Fruit fly (Drosophila melanogaster) whole organism, embryonic: ENCODE measurements around the gene ebd1.

ENCODE experiments used
- CG10209 ChIP-seq: fragments of 200-800 bp; sonication (Bioruptor generic); optimal IDR thresholded peaks from 3 replicates; lab custom pipeline; 2017; ENCODE audit warnings: missing biosample characterization, mild to moderate bottlenecking, missing genetic modification characterization, missing genetic modification reagents
- CG11398 ChIP-seq: fragments of 200-800 bp; sonication (Bioruptor generic); optimal IDR thresholded peaks from 2 replicates; lab custom pipeline; 2016; ENCODE audit warnings: missing biosample characterization, missing genetic modification characterization
- CG12155 ChIP-seq: fragments of 200-800 bp; sonication (Bioruptor generic); optimal IDR thresholded peaks from 3 replicates; lab custom pipeline; 2016; ENCODE audit warnings: missing biosample characterization, missing genetic modification characterization
- CG1233 ChIP-seq: fragments of 200-800 bp; sonication (Bioruptor generic); optimal IDR thresholded peaks from 4 replicates; lab custom pipeline; 2018; ENCODE audit warnings: missing biosample characterization, mild to moderate bottlenecking, missing genetic modification characterization
- CG13287 ChIP-seq: fragments of 200-800 bp; sonication (Bioruptor generic); IDR thresholded peaks from 2 replicates; pipeline ENCODE4 v1.3.6; 2022; ENCODE audit warnings: missing biosample characterization, missing genetic modification characterization; ENCODE audit not compliant: partially characterized antibody
- CG15601 ChIP-seq: fragments of 200-800 bp; sonication (Bioruptor generic); optimal IDR thresholded peaks from 3 replicates; lab custom pipeline; 2019; ENCODE audit warnings: missing biosample characterization, mild to moderate bottlenecking, missing genetic modification characterization, moderate library complexity
- CG3065 ChIP-seq: fragments of 200-800 bp; sonication (Bioruptor generic); optimal IDR thresholded peaks from 2 replicates; lab custom pipeline; 2016; ENCODE audit warnings: missing biosample characterization, missing genetic modification characterization
- CG3163 ChIP-seq: fragments of 200-800 bp; sonication (Bioruptor generic); optimal IDR thresholded peaks from 3 replicates; lab custom pipeline; 2016; ENCODE audit warnings: missing biosample characterization, missing genetic modification characterization
- CG3726 ChIP-seq: fragments of 200-800 bp; sonication (Bioruptor generic); IDR thresholded peaks from 3 replicates; pipeline ENCODE4, ENCODE4 v1.3.6; 2022; ENCODE audit warnings: missing biosample characterization, missing genetic modification characterization
- CG4360 ChIP-seq: fragments of 200-800 bp; sonication (Bioruptor generic); IDR thresholded peaks from 2 replicates; pipeline ENCODE4 v1.3.6; 2022; ENCODE audit warnings: missing biosample characterization, missing genetic modification characterization
- CG6272 ChIP-seq: fragments of 200-800 bp; sonication (Bioruptor generic); IDR thresholded peaks from 2 replicates; pipeline ENCODE4 v1.3.6; 2022; ENCODE audit warnings: missing biosample characterization, missing genetic modification characterization
- CG6791 ChIP-seq: fragments of 200-800 bp; sonication (Bioruptor generic); IDR thresholded peaks from 3 replicates; pipeline ENCODE4 v1.3.6; 2022; ENCODE audit warnings: missing biosample characterization, missing genetic modification characterization; ENCODE audit not compliant: partially characterized antibody
- CG8089 ChIP-seq: fragments of 200-800 bp; sonication (Bioruptor generic); optimal IDR thresholded peaks from 3 replicates; lab custom pipeline; 2016; ENCODE audit warnings: missing biosample characterization, missing genetic modification characterization
- CG9215 ChIP-seq: fragments of 200-800 bp; sonication (Bioruptor generic); IDR thresholded peaks from 2 replicates; pipeline ENCODE4 v1.3.6; 2022; ENCODE audit warnings: missing biosample characterization, missing genetic modification characterization
- D19A ChIP-seq: fragments of 200-800 bp; optimal IDR thresholded peaks from 3 replicates; lab custom pipeline; 2019; ENCODE audit warnings: missing biosample characterization, mild to moderate bottlenecking, missing genetic modification characterization, moderate library complexity
- Dbx ChIP-seq: fragments of 200-800 bp; sonication (Bioruptor generic); IDR thresholded peaks from 3 replicates; pipeline ENCODE4 v1.3.6; 2022; ENCODE audit warnings: missing biosample characterization, missing genetic modification characterization
- Ets97D ChIP-seq: fragments of 200-800 bp; sonication (Bioruptor generic); optimal IDR thresholded peaks from 3 replicates; lab custom pipeline; 2016; ENCODE audit warnings: missing biosample characterization, missing genetic modification characterization
- H2.0 ChIP-seq: fragments of 200-800 bp; sonication (Bioruptor generic); IDR thresholded peaks from 2 replicates; pipeline ENCODE4 v1.3.6; 2022; ENCODE audit warnings: missing biosample characterization, missing genetic modification characterization
- HLHmδ ChIP-seq: fragments of 200-800 bp; sonication (Bioruptor generic); optimal IDR thresholded peaks from 2 replicates; lab custom pipeline; 2018; ENCODE audit warnings: missing biosample characterization, mild to moderate bottlenecking, missing genetic modification characterization, moderate library complexity
- Hmr ChIP-seq: fragments of 200-800 bp; sonication (Bioruptor generic); optimal IDR thresholded peaks from 3 replicates; lab custom pipeline; 2017; ENCODE audit warnings: mild to moderate bottlenecking, missing biosample characterization, missing genetic modification reagents, missing genetic modification characterization
- Meics ChIP-seq: fragments of 200-800 bp; sonication (Bioruptor generic); optimal IDR thresholded peaks from 2 replicates; lab custom pipeline; 2017; ENCODE audit warnings: missing biosample characterization, mild to moderate bottlenecking, missing genetic modification characterization
- Mes4 ChIP-seq: fragments of 200-800 bp; sonication (Bioruptor generic); optimal IDR thresholded peaks from 2 replicates; lab custom pipeline; 2016; ENCODE audit warnings: missing biosample characterization, missing genetic modification characterization
- Nf-YC ChIP-seq: fragments of 200-800 bp; optimal IDR thresholded peaks from 3 replicates; lab custom pipeline; 2019; ENCODE audit warnings: missing biosample characterization, mild to moderate bottlenecking, missing genetic modification characterization, moderate library complexity
- Oaz ChIP-seq: fragments of 200-800 bp; sonication (Bioruptor generic); IDR thresholded peaks from 2 replicates; pipeline ENCODE4 v1.3.6; 2022; ENCODE audit warnings: missing biosample characterization, missing genetic modification characterization
- Rfx ChIP-seq: fragments of 200-800 bp; sonication (Bioruptor generic); IDR thresholded peaks from 2 replicates; pipeline ENCODE4 v1.3.6; 2022; ENCODE audit warnings: missing biosample characterization, missing genetic modification characterization
- Side ChIP-seq: fragments of 200-800 bp; sonication (Bioruptor generic); optimal IDR thresholded peaks from 2 replicates; lab custom pipeline; 2016; ENCODE audit warnings: missing biosample characterization, missing genetic modification characterization
- Sox100B ChIP-seq: fragments of 200-800 bp; sonication (Bioruptor generic); optimal IDR thresholded peaks from 3 replicates; lab custom pipeline; 2018; ENCODE audit warnings: missing biosample characterization, mild to moderate bottlenecking, missing genetic modification characterization
- Spps ChIP-seq: fragments of 200-800 bp; sonication (Bioruptor generic); optimal IDR thresholded peaks from 2 replicates; lab custom pipeline; 2018; ENCODE audit warnings: missing biosample characterization, mild to moderate bottlenecking, missing genetic modification characterization
- Sry-β ChIP-seq: fragments of 200-800 bp; sonication (Bioruptor generic); optimal IDR thresholded peaks from 2 replicates; lab custom pipeline; 2018; ENCODE audit warnings: missing biosample characterization, mild to moderate bottlenecking, missing genetic modification characterization, moderate library complexity
- Sry-δ ChIP-seq: fragments of 200-800 bp; sonication (Bioruptor generic); optimal IDR thresholded peaks from 2 replicates; lab custom pipeline; 2016; ENCODE audit warnings: missing biosample characterization, missing genetic modification characterization
- Trl ChIP-seq, 3 experiments: fragments of >200 bp in 2 of 3; fragments of 200-800 bp in 1 of 3; sonication (Bioruptor generic) in 1 of 3; optimal IDR thresholded peaks; 2 replicates in 1 of 3; 3 replicates in 2 of 3; lab custom pipeline; 2016 to 2017; ENCODE audit warnings: missing biosample characterization in 1 of 3, missing genetic modification characterization in 1 of 3
- Xrp1 ChIP-seq: fragments of 200-800 bp; sonication (Bioruptor generic); IDR thresholded peaks from 2 replicates; pipeline ENCODE4 v1.3.6; 2022; ENCODE audit warnings: missing biosample characterization, missing genetic modification characterization
- ac ChIP-seq: fragments of 200-800 bp; sonication (Bioruptor generic); optimal IDR thresholded peaks from 3 replicates; lab custom pipeline; 2017; ENCODE audit warnings: missing biosample characterization, mild to moderate bottlenecking, missing genetic modification characterization
- ash1 ChIP-seq: fragments of 200-800 bp; sonication (Bioruptor generic); optimal IDR thresholded peaks from 2 replicates; lab custom pipeline; 2018; ENCODE audit warnings: missing biosample characterization, mild to moderate bottlenecking, missing genetic modification characterization
- dmrt11E ChIP-seq: fragments of 200-800 bp; sonication (Bioruptor generic); optimal IDR thresholded peaks from 3 replicates; lab custom pipeline; 2018; ENCODE audit warnings: missing biosample characterization, mild to moderate bottlenecking, missing genetic modification characterization, moderate library complexity
- dysf ChIP-seq: fragments of 200-800 bp; sonication (Bioruptor generic); IDR thresholded peaks from 3 replicates; pipeline ENCODE4 v1.3.6; 2022; ENCODE audit warnings: missing biosample characterization, missing genetic modification characterization
- gsb-n ChIP-seq: fragments of 200-800 bp; sonication (Bioruptor generic); optimal IDR thresholded peaks from 3 replicates; lab custom pipeline; 2018; ENCODE audit warnings: missing biosample characterization, mild to moderate bottlenecking, missing genetic modification characterization
- insv ChIP-seq, 2 experiments: fragments of 200-800 bp; sonication (Bioruptor generic); optimal IDR thresholded peaks; 3 replicates each; lab custom pipeline; 2016 to 2018; ENCODE audit warnings: missing biosample characterization in 2 of 2, missing genetic modification characterization in 2 of 2
- jumu ChIP-seq: fragments of 200-800 bp; sonication (Bioruptor generic); optimal IDR thresholded peaks from 3 replicates; lab custom pipeline; 2016; ENCODE audit warnings: missing biosample characterization, missing genetic modification characterization
- mirr ChIP-seq: fragments of 200-800 bp; sonication (Bioruptor generic); optimal IDR thresholded peaks from 3 replicates; lab custom pipeline; 2018; ENCODE audit warnings: missing biosample characterization, mild to moderate bottlenecking, missing genetic modification characterization
- salm ChIP-seq: fragments of 200-800 bp; sonication (Bioruptor generic); optimal IDR thresholded peaks from 2 replicates; lab custom pipeline; 2018; ENCODE audit warnings: missing biosample characterization, mild to moderate bottlenecking, missing genetic modification characterization
- sc ChIP-seq, 3 experiments: fragments of >200 bp in 2 of 3; fragments of 200-800 bp in 1 of 3; sonication (Bioruptor generic) in 1 of 3; optimal IDR thresholded peaks; 2 replicates in 2 of 3; 3 replicates in 1 of 3; lab custom pipeline; 2017; ENCODE audit warnings: mild to moderate bottlenecking in 1 of 3, missing biosample characterization in 1 of 3, missing genetic modification characterization in 1 of 3, missing genetic modification reagents in 1 of 3
- schlank ChIP-seq: fragments of 200-800 bp; sonication (Bioruptor generic); optimal IDR thresholded peaks from 2 replicates; lab custom pipeline; 2018; ENCODE audit warnings: missing biosample characterization, mild to moderate bottlenecking, missing genetic modification characterization
- sqz ChIP-seq: fragments of 200-800 bp; sonication (Bioruptor generic); optimal IDR thresholded peaks from 3 replicates; lab custom pipeline; 2018; ENCODE audit warnings: missing biosample characterization, mild to moderate bottlenecking, missing genetic modification characterization
- stwl ChIP-seq: fragments of 200-800 bp; sonication (Bioruptor generic); optimal IDR thresholded peaks from 3 replicates; lab custom pipeline; 2018; ENCODE audit warnings: missing biosample characterization, mild to moderate bottlenecking, missing genetic modification characterization, moderate library complexity
- tll ChIP-seq, 2 experiments: fragments of 200-800 bp in 1 of 2; fragments of >200 bp in 1 of 2; sonication (Bioruptor generic) in 1 of 2; optimal IDR thresholded peaks; 2 replicates each; lab custom pipeline; 2017 to 2019; ENCODE audit warnings: missing biosample characterization in 2 of 2, missing genetic modification characterization in 2 of 2, mild to moderate bottlenecking in 1 of 2, moderate library complexity in 1 of 2
- wor ChIP-seq: fragments of 200-800 bp; sonication (Bioruptor generic); IDR thresholded peaks from 2 replicates; pipeline ENCODE4 v1.3.6; 2022; ENCODE audit warnings: missing biosample characterization, missing genetic modification characterization
- z ChIP-seq: fragments of 200-800 bp; sonication (Bioruptor generic); IDR thresholded peaks from 3 replicates; pipeline ENCODE4 v1.3.6; 2022; ENCODE audit warnings: missing biosample characterization, missing genetic modification characterization

ebd1 gene

DNA sequence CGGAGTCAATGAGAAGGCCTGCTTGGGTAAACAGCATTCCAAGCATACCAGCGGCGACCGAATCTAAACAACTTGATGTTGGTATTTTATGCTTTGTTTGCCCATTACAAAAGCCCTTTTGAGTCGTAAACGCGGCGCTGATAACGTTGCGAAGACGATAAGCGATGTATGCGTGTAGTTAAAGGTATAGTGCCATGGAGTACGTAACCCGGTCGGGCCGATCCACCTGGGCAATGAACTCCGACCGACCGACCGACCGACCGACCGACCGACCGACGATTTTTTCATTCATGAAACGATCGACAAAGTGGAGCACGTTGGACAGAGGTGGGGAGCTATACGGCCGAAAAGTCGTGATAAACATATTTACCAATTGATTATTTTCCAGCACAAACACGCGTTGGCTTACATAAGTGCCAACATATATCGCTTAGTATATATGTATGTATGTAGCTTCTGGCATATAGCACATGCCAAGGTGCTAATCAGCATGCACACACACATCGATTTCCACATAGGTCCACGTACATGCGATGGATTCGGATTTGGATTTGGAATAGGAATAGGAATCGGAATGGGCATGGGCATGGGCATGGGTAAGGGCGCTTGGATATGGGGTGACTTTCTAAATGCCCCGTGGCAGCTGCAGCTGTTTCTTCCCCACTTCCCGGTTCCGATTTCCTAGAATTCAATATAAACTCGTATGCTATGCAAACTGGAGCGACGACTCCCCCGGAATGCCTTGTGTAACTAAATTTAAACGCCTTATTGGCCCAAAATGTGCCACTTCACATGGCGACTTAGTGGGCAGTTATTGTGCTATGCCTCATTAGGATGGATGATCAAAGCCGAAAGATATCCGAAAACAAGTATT is 42.2 kb downstream of the ebd1 start (continued):
- TF ChIP-seq tll (GFP tag; optimal IDR thresholded peaks at IDR 0.05; lab: Kevin White, UChicago) (no peak), dysf (GFP tag; lab: Robert Waterston, UW) (no peak), z (GFP tag; lab: Robert Waterston, UW) (no peak), jumu (GFP tag; lab: Kevin White, UChicago) (no peak), Mes4 (GFP tag; lab: Kevin White, UChicago) (peak; percentile 19), CG10209 (peak; percentile 67), Dbx (GFP tag; lab: Robert Waterston, UW) (no peak), Sox100B (GFP tag; lab: Kevin White, UChicago) (no peak), CG6791 (no peak), schlank (no peak), Oaz (GFP tag; lab: Robert Waterston, UW) (no peak), insv (GFP tag; optimal IDR thresholded peaks at IDR 0.05; lab: Kevin White, UChicago) (no peak), CG1233 (GFP tag; lab: Kevin White, UChicago) (no peak), CG3726 (GFP tag; lab: Robert Waterston, UW) (0 out of 3 replicates have a peak, but pooled peaks have one; percentile 31), mirr (peak; percentile 78), CG15601 (tag; lab: Kevin White, UChicago) (peak; percentile 32), CG3163 (GFP tag; lab: Kevin White, UChicago) (peak; percentile 18), Trl (optimal IDR thresholded peaks at IDR 0.05; lab: Kevin White, UChicago) (no peak), Trl (GFP tag; optimal IDR thresholded peaks at IDR 0.05; lab: Kevin White, UChicago) (no peak), Spps (tag; lab: Kevin White, UChicago) (no peak), Nf-YC (tag; lab: Kevin White, UChicago) (no peak), Sry-δ (GFP tag; lab: Kevin White, UChicago) (no peak), CG6272 (no peak), CG12155 (GFP tag; lab: Kevin White, UChicago) (no peak), CG4360 (GFP tag; lab: Robert Waterston, UW) (no peak; the same call in 1 of the 2 replicates), ash1 (no peak), sc (optimal IDR thresholded peaks at IDR 0.05; lab: Kevin White, UChicago) (no peak), sc (GFP tag; optimal IDR thresholded peaks at IDR 0.05; lab: Kevin White, UChicago) (no peak), ac (no peak), gsb-n (no peak), sqz (GFP tag; lab: Kevin White, UChicago) (peak; percentile 34), Meics (GFP tag; lab: Kevin White, UChicago) (peak; percentile 24), D19A (tag; lab: Kevin White, UChicago) (no peak), salm (tag; lab: Kevin White, UChicago) (no peak), Ets97D (no peak), H2.0 (GFP tag; lab: Robert Waterston, UW) (no peak), CG11398 (GFP tag; lab: Kevin White, UChicago) (no peak), Hmr (GFP tag; lab: Kevin White, UChicago) (peak; percentile 17), CG8089 (no peak), Xrp1 (GFP tag; lab: Robert Waterston, UW) (no peak), wor (no peak), HLHmδ (GFP tag; lab: Kevin White, UChicago) (peak; percentile 42), Rfx (GFP tag; lab: Robert Waterston, UW) (no peak), dmrt11E (tag; lab: Kevin White, UChicago) (no peak), CG3065 (GFP tag; lab: Kevin White, UChicago) (no peak), Sry-β (GFP tag; lab: Kevin White, UChicago) (no peak), stwl (tag; lab: Kevin White, UChicago) (no peak), CG13287 (GFP tag; lab: Robert Waterston, UW) (0 out of 2 replicates have a peak, but pooled peaks have one; percentile 20), Side (GFP tag; lab: Kevin White, UChicago) (peak; percentile 35), CG9215 (GFP tag; lab: Robert Waterston, UW) (no peak)
